Worm (Caenorhabditis elegans): Measurements from ENCODE around the gene ilkp-1.

DNA sequence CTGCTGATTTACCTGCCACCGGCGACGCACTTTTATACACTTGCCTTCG is 33.4 kb upstream of the ilkp-1 start, which contains the start of gene ram-2:
- TF ChIP-seq ama-1 (optimal IDR thresholded peaks at IDR 0.05) = no peak
- TF ChIP-seq ama-1 (GFP tag; optimal IDR thresholded peaks at IDR 0.05) = no peak
- no peak for TF ChIP-seq ztf-3 (GFP tag; optimal IDR thresholded peaks at IDR 0.05)
- no peak for TF ChIP-seq let-607 (tag; optimal IDR thresholded peaks at IDR 0.05)
- no peak for TF ChIP-seq unc-130 (GFP tag; optimal IDR thresholded peaks at IDR 0.05)
- TF ChIP-seq nhr-80 (tag; optimal IDR thresholded peaks at IDR 0.05) = no peak
- no peak for TF ChIP-seq efl-1 (GFP tag; optimal IDR thresholded peaks at IDR 0.05)
- no peak for TF ChIP-seq nfyb-1 (GFP tag; IDR thresholded peaks at IDR 0.05)

Measured in whole organism, young adult.